Fruit fly (Drosophila melanogaster): Measurements from ENCODE around the gene CG12541.

CG12541 gene

dm6 chrX:7013320-7014214 lies 52.3 kb downstream of the CG12541 start, which contains the start of the genes CG3032 and CG4593 (continued):
- peak; percentile 66 for TF ChIP-seq Mad (GFP tag; optimal IDR thresholded peaks at IDR 0.05)
- TF ChIP-seq B-H1 (GFP tag; IDR thresholded peaks at IDR 0.05) = peak; percentile 91
- peak; percentile 78 for TF ChIP-seq Oaz (GFP tag; IDR thresholded peaks at IDR 0.05)
- peak in 1 of 3 experiments; percentile 32 for TF ChIP-seq Stat92E (GFP tag; optimal IDR thresholded peaks at IDR 0.05)
- no peak for TF ChIP-seq chinmo (GFP tag; IDR thresholded peaks at IDR 0.05; ENCODE audit: partially characterized antibody)
- TF ChIP-seq CG17568 (GFP tag; optimal IDR thresholded peaks at IDR 0.05) = peak; percentile 69
- TF ChIP-seq psq (GFP tag; optimal IDR thresholded peaks at IDR 0.05) = peak; percentile 11
- TF ChIP-seq Ets65A (GFP tag) = peak; percentile 97
- no peak for TF ChIP-seq CG42726 (GFP tag; IDR thresholded peaks at IDR 0.05; ENCODE audit: partially characterized antibody)
- no peak for TF ChIP-seq hth (optimal IDR thresholded peaks at IDR 0.05)
- peak; percentile 79 for TF ChIP-seq Poxn (GFP tag; IDR thresholded peaks at IDR 0.05)
- TF ChIP-seq abd-A (tag; optimal IDR thresholded peaks at IDR 0.05) = no peak
- TF ChIP-seq Doc2 (GFP tag; IDR thresholded peaks at IDR 0.05) = no peak
- TF ChIP-seq Tbp (GFP tag; optimal IDR thresholded peaks at IDR 0.05) = no peak
- TF ChIP-seq CG7928 (GFP tag; optimal IDR thresholded peaks at IDR 0.05) = peak; percentile 47
- peak; percentile 81 for TF ChIP-seq CG15269 (tag; optimal IDR thresholded peaks at IDR 0.05)
- TF ChIP-seq ara (GFP tag; IDR thresholded peaks at IDR 0.05) = peak; percentile 73
- peak; percentile 87 for TF ChIP-seq CG12769 (tag; optimal IDR thresholded peaks at IDR 0.05)
- peak; percentile 92 for TF ChIP-seq CG11085 (GFP tag; IDR thresholded peaks at IDR 0.05)
- TF ChIP-seq Dip2 (GFP tag; IDR thresholded peaks at IDR 0.05) = no peak; the same call in 1 of the 2 replicates
- TF ChIP-seq Abd-B (GFP tag; optimal IDR thresholded peaks at IDR 0.05) = peak; percentile 75
- TF ChIP-seq Ssrp (tag; optimal IDR thresholded peaks at IDR 0.05) = peak; percentile 68
- peak; percentile 90 for TF ChIP-seq Mrtf (GFP tag; IDR thresholded peaks at IDR 0.05)
- no peak for TF ChIP-seq CG9876 (GFP tag; optimal IDR thresholded peaks at IDR 0.05)
- peak; percentile 85 for TF ChIP-seq Sox102F (GFP tag; optimal IDR thresholded peaks at IDR 0.05)
- TF ChIP-seq nom (GFP tag; optimal IDR thresholded peaks at IDR 0.05) = peak; percentile 66
- TF ChIP-seq CG13287 (GFP tag; IDR thresholded peaks at IDR 0.05; ENCODE audit: partially characterized antibody) = peak; percentile 23; the same call in 1 of the 2 replicates
- TF ChIP-seq H2.0 (GFP tag; IDR thresholded peaks at IDR 0.05) = peak; percentile 86
- peak; percentile 72 for TF ChIP-seq chn (GFP tag; optimal IDR thresholded peaks at IDR 0.05)
- peak; percentile 85 for TF ChIP-seq CG12391 (tag; optimal IDR thresholded peaks at IDR 0.05)
- peak in 1 of 2 experiments; percentile 60 for TF ChIP-seq crp (GFP tag; optimal IDR thresholded peaks at IDR 0.05)
- TF ChIP-seq Fer3 (tag; optimal IDR thresholded peaks at IDR 0.05) = peak; percentile 82
- TF ChIP-seq eve (GFP tag; optimal IDR thresholded peaks at IDR 0.05) = no peak
- peak; percentile 87 for TF ChIP-seq CG11456 (GFP tag; IDR thresholded peaks at IDR 0.05)
- no peak for TF ChIP-seq CG10274 (GFP tag; optimal IDR thresholded peaks at IDR 0.05)
- TF ChIP-seq Dref (GFP tag; IDR thresholded peaks at IDR 0.05) = peak; percentile 38
- TF ChIP-seq Dad (GFP tag; optimal IDR thresholded peaks at IDR 0.05) = peak; percentile 33
- TF ChIP-seq MBD-R2 (GFP tag; IDR thresholded peaks at IDR 0.05) = peak; percentile 95
- TF ChIP-seq CG5953 (GFP tag; IDR thresholded peaks at IDR 0.05) = peak; percentile 65
- TF ChIP-seq Chrac-16 (GFP tag; optimal IDR thresholded peaks at IDR 0.05) = peak; percentile 81
- peak; percentile 80 for TF ChIP-seq Max (GFP tag; optimal IDR thresholded peaks at IDR 0.05)
- TF ChIP-seq CG2712 (tag; optimal IDR thresholded peaks at IDR 0.05) = peak; percentile 82
- no peak for TF ChIP-seq CG34224 (GFP tag; IDR thresholded peaks at IDR 0.05; ENCODE audit: partially characterized antibody)
- peak; percentile 57 for TF ChIP-seq maf-S (GFP tag; optimal IDR thresholded peaks at IDR 0.05)
- no peak for TF ChIP-seq MTF-1 (GFP tag; optimal IDR thresholded peaks at IDR 0.05; ENCODE audit: borderline replicate concordance)
- TF ChIP-seq Scr (GFP tag; IDR thresholded peaks at IDR 0.05; ENCODE audit: partially characterized antibody) = 0 out of 2 replicates have a peak, but pooled peaks have one; percentile 17
- TF ChIP-seq Optix (GFP tag; IDR thresholded peaks at IDR 0.05) = peak; percentile 68; the same call in 2 of the 3 replicates
- peak; percentile 5 for TF ChIP-seq CTCF (GFP tag; optimal IDR thresholded peaks at IDR 0.05)

All from whole organism, embryonic.